Worm (Caenorhabditis elegans): ENCODE measurements around the gene srxa-11.

- TF ChIP-seq unc-39 (tag; optimal IDR thresholded peaks at IDR 0.05) (no peak), ztf-4 (tag; optimal IDR thresholded peaks at IDR 0.05) (no peak), ztf-1 (GFP tag; conservative IDR thresholded peaks at IDR 0.05) (no peak), snpc-4 (tag; optimal IDR thresholded peaks at IDR 0.05) (no peak), lsy-2 (tag; optimal IDR thresholded peaks at IDR 0.05) (no peak), peb-1 (tag; optimal IDR thresholded peaks at IDR 0.05) (no peak)
Observed at ce11 chrV:13929503-13929902, 5.6 kb downstream of the srxa-11 start, which contains the start of gene srxa-13.

Data from whole organism, L2 larva.